Worm (Caenorhabditis elegans): Measurements from ENCODE around the gene math-37.

ce11 chrII:2135604-2136003 lies 13.6 kb upstream of the math-37 start, which contains the start of gene hpo-7:
- no peak for TF ChIP-seq ceh-16 (tag; optimal IDR thresholded peaks at IDR 0.05)
- no peak for TF ChIP-seq mdl-1 (tag; optimal IDR thresholded peaks at IDR 0.05)
- no peak for TF ChIP-seq elt-1 (tag; optimal IDR thresholded peaks at IDR 0.05)
- no peak for TF ChIP-seq ceh-82 (tag; optimal IDR thresholded peaks at IDR 0.05)
- no peak for TF ChIP-seq unc-39 (tag; optimal IDR thresholded peaks at IDR 0.05)
- no peak for TF ChIP-seq nhr-77 (tag; optimal IDR thresholded peaks at IDR 0.05)
- no peak for TF ChIP-seq egl-27 (tag; optimal IDR thresholded peaks at IDR 0.05)
- no peak for TF ChIP-seq ztf-4 (tag; optimal IDR thresholded peaks at IDR 0.05)
- TF ChIP-seq Y55F3AM.14 (GFP tag; optimal IDR thresholded peaks at IDR 0.05) = no peak
- TF ChIP-seq zag-1 (tag; optimal IDR thresholded peaks at IDR 0.05) = no peak

All from whole organism, L2 larva.